Fruit fly (Drosophila melanogaster) whole organism, adult: ENCODE data around the gene CG14082.

Experiments
- CG11617 ChIP-seq: fragments of 200-800 bp; sonication (Bioruptor generic); optimal IDR thresholded peaks from 2 replicates; lab custom pipeline; 2017; ENCODE audit warnings: mild to moderate bottlenecking, missing biosample characterization, missing genetic modification reagents, missing genetic modification characterization
- CG12768 ChIP-seq: fragments of 200-800 bp; sonication (Bioruptor generic); optimal IDR thresholded peaks from 2 replicates; lab custom pipeline; 2017; ENCODE audit warnings: missing biosample characterization, missing genetic modification characterization, mild to moderate bottlenecking, moderate library complexity, missing genetic modification reagents
- CG14711 ChIP-seq: fragments of 200-800 bp; sonication (Bioruptor generic); optimal IDR thresholded peaks from 2 replicates; lab custom pipeline; 2018; ENCODE audit warnings: missing biosample characterization, mild to moderate bottlenecking, missing genetic modification characterization, moderate library complexity
- CG1620 ChIP-seq: fragments of 200-800 bp; sonication (Bioruptor generic); optimal IDR thresholded peaks from 2 replicates; lab custom pipeline; 2016; ENCODE audit warnings: missing biosample characterization, missing genetic modification characterization
- CG33017 ChIP-seq: fragments of 200-800 bp; sonication (Bioruptor generic); optimal IDR thresholded peaks from 2 replicates; lab custom pipeline; 2018; ENCODE audit warnings: missing biosample characterization, mild to moderate bottlenecking, missing genetic modification characterization, moderate library complexity
- CG5204 ChIP-seq: fragments of 200-800 bp; sonication (Bioruptor generic); optimal IDR thresholded peaks from 2 replicates; lab custom pipeline; 2016; ENCODE audit warnings: missing biosample characterization, missing genetic modification characterization
- CG7045 ChIP-seq: fragments of 200-800 bp; sonication (Bioruptor generic); optimal IDR thresholded peaks from 2 replicates; lab custom pipeline; 2017; ENCODE audit warnings: missing biosample characterization, mild to moderate bottlenecking, missing genetic modification characterization
- CG7101 ChIP-seq: fragments of 200-800 bp; sonication (Bioruptor generic); optimal IDR thresholded peaks from 2 replicates; lab custom pipeline; 2018; ENCODE audit warnings: missing biosample characterization, mild to moderate bottlenecking, missing genetic modification characterization, moderate library complexity
- Clk ChIP-seq: fragments of 200-800 bp; sonication (Bioruptor generic); optimal IDR thresholded peaks from 2 replicates; lab custom pipeline; 2017; ENCODE audit warnings: missing biosample characterization, missing genetic modification characterization
- Crg-1 ChIP-seq: fragments of 200-800 bp; sonication (Bioruptor generic); optimal IDR thresholded peaks from 2 replicates; lab custom pipeline; 2016; ENCODE audit warnings: missing biosample characterization, missing genetic modification characterization
- Hr96 ChIP-seq: fragments of 200-800 bp; sonication (Bioruptor generic); optimal IDR thresholded peaks from 2 replicates; lab custom pipeline; 2016; ENCODE audit warnings: missing biosample characterization, missing genetic modification characterization
- Mnt ChIP-seq: fragments of 200-800 bp; sonication (Bioruptor generic); optimal IDR thresholded peaks from 2 replicates; lab custom pipeline; 2016; ENCODE audit warnings: missing biosample characterization, mild to moderate bottlenecking, missing genetic modification characterization
- bab1 ChIP-seq: fragments of 200-800 bp; sonication (Bioruptor generic); optimal IDR thresholded peaks from 3 replicates; lab custom pipeline; 2019; ENCODE audit warnings: missing biosample characterization, mild to moderate bottlenecking, missing genetic modification characterization, moderate library complexity
- cic ChIP-seq: fragments of 200-800 bp; sonication (Bioruptor generic); optimal IDR thresholded peaks from 2 replicates; lab custom pipeline; 2017; ENCODE audit warnings: missing biosample characterization, mild to moderate bottlenecking, missing genetic modification characterization, moderate library complexity
- cnc ChIP-seq, 2 experiments: fragments of >200 bp; optimal IDR thresholded peaks; 2 replicates each; lab custom pipeline; 2017
- kay ChIP-seq: fragments of 200-800 bp; sonication (Bioruptor generic); peaks from one replicate; lab custom pipeline; 2016; ENCODE audit warnings: missing biosample characterization, missing genetic modification characterization, borderline replicate concordance
- ovo ChIP-seq: fragments of 200-800 bp; sonication (Bioruptor generic); optimal IDR thresholded peaks from 2 replicates; lab custom pipeline; 2016; ENCODE audit warnings: missing biosample characterization, missing genetic modification characterization
- pad ChIP-seq: fragments of 200-800 bp; sonication (Bioruptor generic); optimal IDR thresholded peaks from 3 replicates; lab custom pipeline; 2017; ENCODE audit warnings: missing biosample characterization, missing genetic modification characterization, mild to moderate bottlenecking, moderate library complexity, missing genetic modification reagents
- tj ChIP-seq: fragments of 200-800 bp; sonication (Bioruptor generic); optimal IDR thresholded peaks from 3 replicates; lab custom pipeline; 2017; ENCODE audit warnings: missing biosample characterization, mild to moderate bottlenecking, missing genetic modification characterization, moderate library complexity
- toe ChIP-seq: fragments of 200-800 bp; sonication (Bioruptor generic); optimal IDR thresholded peaks from 2 replicates; lab custom pipeline; 2016; ENCODE audit warnings: missing biosample characterization, missing genetic modification characterization

The CG14082 gene

dm6 chr3L:19096032-19096431 lies 42.7 kb downstream of the CG14082 start, which contains the start of gene CNPYb:
CNPYb (minus strand) TSS chr3L:19096217.
- TF ChIP-seq bab1 (GFP tag; lab: Kevin White, UChicago): peak; percentile 15
- TF ChIP-seq pad: peak; percentile 17
- TF ChIP-seq CG14711 (tag; lab: Kevin White, UChicago): no peak
- peak; percentile 51 for TF ChIP-seq Crg-1 (GFP tag; lab: Kevin White, UChicago)
- TF ChIP-seq CG33017: peak; percentile 13
- no peak for TF ChIP-seq cnc (optimal IDR thresholded peaks at IDR 0.05; lab: Kevin White, UChicago)
- peak; percentile 52 for TF ChIP-seq CG7101 (tag; lab: Kevin White, UChicago)
- no peak for TF ChIP-seq CG5204
- no peak for TF ChIP-seq CG7045 (GFP tag; lab: Kevin White, UChicago)
- peak; percentile 3 for TF ChIP-seq CG12768 (GFP tag; lab: Kevin White, UChicago)
- TF ChIP-seq CG1620: no peak
- peak; percentile 9 for TF ChIP-seq CG11617
- peak; percentile 22 for TF ChIP-seq tj (GFP tag; lab: Kevin White, UChicago)
- no peak for TF ChIP-seq toe
- TF ChIP-seq kay: no peak
- no peak for TF ChIP-seq Clk (GFP tag; lab: Kevin White, UChicago)
- no peak for TF ChIP-seq Hr96 (GFP tag; lab: Kevin White, UChicago)
- no peak for TF ChIP-seq ovo (GFP tag; lab: Kevin White, UChicago)
- TF ChIP-seq cic (GFP tag; lab: Kevin White, UChicago): no peak
- TF ChIP-seq Mnt: no peak

dm6 chr3L:19092125-19093058 lies 46.4 kb downstream of the CG14082 start, which contains the start of gene MESR6:
MESR6 (plus strand) TSS chr3L:19092670.
- TF ChIP-seq CG12768 (GFP tag; lab: Kevin White, UChicago) (no peak), CG14711 (tag; lab: Kevin White, UChicago) (peak; percentile 77), tj (GFP tag; lab: Kevin White, UChicago) (peak; percentile 39), bab1 (GFP tag; lab: Kevin White, UChicago) (peak; percentile 44), CG11617 (no peak), CG33017 (no peak), CG5204 (no peak), pad (no peak), ovo (GFP tag; lab: Kevin White, UChicago) (no peak), Hr96 (GFP tag; lab: Kevin White, UChicago) (no peak)

DNA sequence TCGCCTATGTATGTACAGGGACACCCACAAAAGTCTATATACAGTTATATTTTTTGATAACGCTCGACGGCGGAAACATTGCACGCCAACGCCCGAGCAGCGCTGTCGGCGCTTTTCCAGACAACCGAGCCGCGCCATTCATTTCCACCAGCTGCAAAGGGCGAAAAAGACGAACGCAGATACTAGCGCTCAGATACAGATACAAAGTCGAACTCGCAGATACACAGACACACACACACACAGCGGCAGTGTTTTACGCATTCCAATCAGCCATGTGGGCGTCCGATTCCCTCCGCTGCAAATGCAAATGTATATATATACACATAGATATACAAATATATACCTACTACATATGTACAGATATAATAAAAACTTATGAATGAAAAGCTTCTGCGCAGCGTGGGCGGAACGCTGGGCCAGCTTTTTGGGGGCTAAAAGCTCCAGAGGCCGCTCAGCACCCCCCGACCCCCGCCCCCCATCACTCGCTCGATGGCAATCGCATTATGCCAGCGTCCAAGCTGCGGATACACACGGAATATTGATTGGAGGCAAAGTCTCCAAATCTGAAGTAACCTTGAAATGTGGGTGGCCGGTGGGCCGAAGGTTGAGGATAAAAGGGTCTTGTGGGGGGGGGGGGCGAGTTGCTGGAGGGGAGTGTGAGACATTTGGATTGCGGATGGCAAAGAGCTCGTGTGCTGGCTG lies 47.2 kb downstream of the CG14082 start:
- peak; percentile 54 for TF ChIP-seq Mnt
- TF ChIP-seq CG12768 (GFP tag; lab: Kevin White, UChicago): peak; percentile 43
- no peak for TF ChIP-seq Clk (GFP tag; lab: Kevin White, UChicago)
- peak; percentile 100 for TF ChIP-seq cic (GFP tag; lab: Kevin White, UChicago)

dm6 chr3L:19089120-19089519 lies 49.7 kb downstream of the CG14082 start:
- TF ChIP-seq cnc (optimal IDR thresholded peaks at IDR 0.05; lab: Kevin White, UChicago) (no peak), Crg-1 (GFP tag; lab: Kevin White, UChicago) (no peak), Hr96 (GFP tag; lab: Kevin White, UChicago) (no peak), toe (no peak), ovo (GFP tag; lab: Kevin White, UChicago) (no peak), CG7045 (GFP tag; lab: Kevin White, UChicago) (no peak), pad (no peak), CG11617 (no peak), tj (GFP tag; lab: Kevin White, UChicago) (no peak), kay (no peak), CG12768 (GFP tag; lab: Kevin White, UChicago) (no peak), Clk (GFP tag; lab: Kevin White, UChicago) (no peak), CG14711 (tag; lab: Kevin White, UChicago) (no peak), cic (GFP tag; lab: Kevin White, UChicago) (no peak), CG7101 (tag; lab: Kevin White, UChicago) (no peak), CG1620 (no peak), CG33017 (no peak), Mnt (no peak), CG5204 (no peak)

DNA sequence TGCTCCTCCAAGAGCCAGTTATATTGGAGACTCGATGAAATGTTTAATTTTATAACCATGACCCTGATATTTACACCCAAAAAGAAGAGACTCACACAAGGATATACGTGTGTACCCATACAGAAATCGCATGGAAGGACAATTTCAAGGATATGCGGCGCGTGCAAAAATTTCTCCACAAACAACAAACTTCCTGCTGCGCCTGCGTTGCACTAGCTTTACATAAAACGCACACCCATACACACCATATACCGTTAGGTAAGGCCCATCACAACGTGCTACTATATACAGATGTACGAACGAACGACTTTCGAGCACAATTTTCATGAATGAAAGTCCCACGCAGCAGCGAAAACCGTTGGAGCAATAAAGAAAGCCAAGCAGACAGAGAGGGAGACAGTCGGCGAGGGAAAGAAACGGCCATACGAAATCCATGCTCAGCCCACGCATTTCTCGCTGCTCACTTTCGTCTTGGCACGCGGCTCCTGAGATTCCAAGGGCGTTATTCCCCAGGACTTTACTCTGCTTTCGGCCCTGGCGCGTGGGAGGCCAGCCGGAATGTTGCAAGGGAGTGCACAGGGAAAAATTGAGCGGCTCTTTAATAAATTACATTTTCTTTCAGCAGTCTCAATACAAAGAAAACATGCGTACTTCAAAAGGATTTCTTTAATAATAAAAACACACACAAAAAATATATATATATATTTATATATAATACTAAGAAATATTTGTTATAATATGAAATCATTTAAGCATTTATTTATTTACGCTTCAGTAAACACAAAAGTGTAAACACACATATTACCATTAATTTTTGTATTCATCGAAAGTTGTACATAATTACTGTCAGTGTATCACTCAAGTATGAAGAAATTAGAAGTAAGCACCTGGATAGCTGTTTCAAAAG lies 51.2 kb downstream of the CG14082 start:
- TF ChIP-seq kay (no peak), CG7045 (GFP tag; lab: Kevin White, UChicago) (peak; percentile 28), CG11617 (no peak), CG33017 (peak; percentile 21), ovo (GFP tag; lab: Kevin White, UChicago) (no peak)
